Fruit fly (Drosophila melanogaster) whole organism, embryonic: Measurements from ENCODE around the gene stv.

Source experiments
- Blimp-1 ChIP-seq: fragments of 200-800 bp; sonication (Bioruptor generic); optimal IDR thresholded peaks from 3 replicates; lab custom pipeline; 2018; ENCODE audit warnings: missing biosample characterization, missing genetic modification characterization, mild to moderate bottlenecking, moderate library complexity, missing genetic modification reagents
- CG10209 ChIP-seq: fragments of 200-800 bp; sonication (Bioruptor generic); optimal IDR thresholded peaks from 3 replicates; lab custom pipeline; 2017; ENCODE audit warnings: missing biosample characterization, mild to moderate bottlenecking, missing genetic modification characterization, missing genetic modification reagents
- CG10543 ChIP-seq: fragments of 200-800 bp; sonication (Bioruptor generic); optimal IDR thresholded peaks from 3 replicates; lab custom pipeline; 2017; ENCODE audit warnings: missing biosample characterization, mild to moderate bottlenecking, missing genetic modification characterization, moderate library complexity
- CG11247 ChIP-seq: fragments of 200-800 bp; sonication (Bioruptor generic); IDR thresholded peaks from 2 replicates; pipeline ENCODE4 v1.3.6; 2022; ENCODE audit warnings: missing biosample characterization, missing genetic modification characterization
- CG11695 ChIP-seq: fragments of 200-800 bp; sonication (Bioruptor generic); IDR thresholded peaks from 3 replicates; pipeline ENCODE4 v1.3.6; 2022; ENCODE audit warnings: missing biosample characterization, missing genetic modification characterization
- CG17612 ChIP-seq: fragments of 200-800 bp; sonication (Bioruptor generic); IDR thresholded peaks from 2 replicates; pipeline ENCODE4 v1.3.6; 2022; ENCODE audit warnings: missing biosample characterization, missing genetic modification characterization
- CG3065 ChIP-seq: fragments of 200-800 bp; sonication (Bioruptor generic); optimal IDR thresholded peaks from 2 replicates; lab custom pipeline; 2016; ENCODE audit warnings: missing biosample characterization, missing genetic modification characterization
- CG6791 ChIP-seq: fragments of 200-800 bp; sonication (Bioruptor generic); IDR thresholded peaks from 3 replicates; pipeline ENCODE4 v1.3.6; 2022; ENCODE audit warnings: missing biosample characterization, missing genetic modification characterization; ENCODE audit not compliant: partially characterized antibody
- Deaf1 ChIP-seq: fragments of 200-800 bp; optimal IDR thresholded peaks from 3 replicates; lab custom pipeline; 2019; ENCODE audit warnings: missing biosample characterization, mild to moderate bottlenecking, missing genetic modification characterization, moderate library complexity
- Hey ChIP-seq: fragments of 200-800 bp; sonication (Bioruptor generic); optimal IDR thresholded peaks from 3 replicates; lab custom pipeline; 2018; ENCODE audit warnings: missing biosample characterization, mild to moderate bottlenecking, missing genetic modification characterization
- Hr51 ChIP-seq, 2 experiments: fragments of 200-800 bp; sonication (Bioruptor generic); optimal IDR thresholded peaks; 2 replicates in 1 of 2; 3 replicates in 1 of 2; lab custom pipeline; 2016 to 2018; ENCODE audit warnings: missing biosample characterization in 2 of 2, missing genetic modification characterization in 2 of 2, mild to moderate bottlenecking in 1 of 2, moderate library complexity in 1 of 2
- danr ChIP-seq: fragments of 200-800 bp; sonication (Bioruptor generic); IDR thresholded peaks from 2 replicates; pipeline ENCODE4 v1.3.6; 2022; ENCODE audit warnings: missing biosample characterization, missing genetic modification characterization
- sd ChIP-seq: fragments of 200-800 bp; sonication (Bioruptor generic); optimal IDR thresholded peaks from 3 replicates; lab custom pipeline; 2018; ENCODE audit warnings: missing biosample characterization, mild to moderate bottlenecking, missing genetic modification characterization, moderate library complexity
- stc ChIP-seq: fragments of 200-800 bp; sonication (Bioruptor generic); IDR thresholded peaks from 2 replicates; pipeline ENCODE4 v1.3.6; 2022; ENCODE audit warnings: missing biosample characterization, missing genetic modification characterization
- sug ChIP-seq: fragments of 200-800 bp; optimal IDR thresholded peaks from 2 replicates; lab custom pipeline; 2019; ENCODE audit warnings: missing biosample characterization, mild to moderate bottlenecking, missing genetic modification characterization, moderate library complexity
- toy ChIP-seq: fragments of 200-800 bp; sonication (Bioruptor generic); IDR thresholded peaks from 2 replicates; pipeline ENCODE4 v1.3.6; 2022; ENCODE audit warnings: missing biosample characterization, missing genetic modification characterization

The stv gene

DNA sequence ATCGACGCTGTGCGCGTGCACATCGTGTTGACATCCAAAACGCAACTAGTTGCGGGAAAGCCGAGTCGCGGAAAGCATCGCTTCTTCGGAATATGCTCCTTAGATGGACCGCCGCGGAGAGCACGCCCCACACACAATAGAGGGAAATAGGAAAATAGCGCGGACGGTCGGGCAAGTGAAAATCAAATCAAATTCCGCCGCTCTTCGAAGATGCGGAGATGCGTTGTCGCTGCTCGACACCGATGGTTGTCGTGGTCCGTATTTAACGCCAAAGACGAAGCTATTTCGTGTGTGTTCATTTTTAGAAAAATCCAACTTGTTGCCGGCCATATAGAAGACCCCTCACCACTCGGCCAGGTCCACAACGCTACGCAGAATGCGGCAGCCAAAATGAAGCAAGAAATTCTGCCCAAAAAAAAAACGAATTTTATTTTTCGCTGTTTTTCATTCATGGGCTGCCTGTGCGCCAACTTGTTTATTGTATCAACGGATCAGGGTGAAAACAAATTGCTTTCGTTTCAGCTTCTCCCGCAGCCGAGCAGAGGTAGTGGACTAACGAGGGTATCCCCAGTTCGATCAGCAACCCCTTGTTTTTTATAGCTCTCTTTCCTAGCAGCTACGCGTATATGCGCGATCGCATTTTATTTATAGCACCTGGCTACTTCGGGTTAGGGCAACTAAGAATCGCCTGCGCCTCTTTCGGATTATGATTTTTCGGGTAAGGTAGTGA, 42.4 kb downstream of the stv start, which contains the start of gene CG10710 (continued):
- no peak for TF ChIP-seq CG11695
- no peak for TF ChIP-seq CG6791
- no peak for TF ChIP-seq CG3065 (GFP tag; lab: Kevin White, UChicago)
- no peak for TF ChIP-seq Blimp-1
- no peak for TF ChIP-seq sug (tag; lab: Kevin White, UChicago)
- no peak for TF ChIP-seq stc (GFP tag; lab: Robert Waterston, UW)
- no peak for TF ChIP-seq CG11247 (GFP tag; lab: Robert Waterston, UW)
- TF ChIP-seq CG17612 (GFP tag; lab: Robert Waterston, UW), result no peak
- TF ChIP-seq danr, result no peak
- no peak for TF ChIP-seq Hey
- peak; percentile 88 for TF ChIP-seq CG10543 (GFP tag; lab: Kevin White, UChicago)
- no peak for TF ChIP-seq CG10209
- no peak for TF ChIP-seq toy (GFP tag; lab: Robert Waterston, UW)
- TF ChIP-seq Hr51 (GFP tag; optimal IDR thresholded peaks at IDR 0.05; lab: Kevin White, UChicago), result no peak
- TF ChIP-seq Deaf1 (tag; lab: Kevin White, UChicago), result peak; percentile 65
- TF ChIP-seq sd (tag; lab: Kevin White, UChicago), result peak; percentile 82
